Fruit fly (Drosophila melanogaster): Measurements from ENCODE around the gene Eip63F-1.

The Eip63F-1 gene

DNA sequence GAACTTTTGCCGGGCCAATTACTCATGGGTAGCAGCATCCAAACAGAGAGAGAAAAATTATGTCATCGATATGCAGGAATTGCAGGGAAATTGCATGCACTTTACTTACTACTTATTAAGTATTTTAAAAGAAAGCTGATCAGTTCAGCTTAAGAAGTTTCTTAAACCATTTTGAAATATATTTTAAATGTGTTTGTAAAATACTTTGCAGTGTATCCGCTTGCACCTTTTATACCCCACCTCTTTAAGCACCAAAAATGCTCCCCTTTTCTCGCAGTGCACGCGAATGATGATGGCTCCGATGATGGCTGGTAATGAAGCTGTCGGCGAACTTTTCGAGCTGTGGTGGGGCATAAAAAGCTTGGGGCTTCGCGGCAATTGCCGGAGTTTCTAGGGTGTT lies 17.1 kb upstream of the Eip63F-1 start, which contains the start of gene CG14984:
CG14984 (minus strand) TSS at position 83 of the 400 bp plus-strand sequence.
- TF ChIP-seq dac (GFP tag; optimal IDR thresholded peaks at IDR 0.05) (no peak), CG15336 (GFP tag; IDR thresholded peaks at IDR 0.05) (peak; percentile 75), CG7368 (GFP tag; optimal IDR thresholded peaks at IDR 0.05) (peak; percentile 84), esn (GFP tag; optimal IDR thresholded peaks at IDR 0.05) (peak; percentile 78), CG6854 (GFP tag; optimal IDR thresholded peaks at IDR 0.05) (no peak), CG6808 (GFP tag; optimal IDR thresholded peaks at IDR 0.05) (peak; percentile 89), CG10631 (GFP tag; optimal IDR thresholded peaks at IDR 0.05) (peak; percentile 71), Ets96B (tag; optimal IDR thresholded peaks at IDR 0.05) (peak; percentile 88), Sox102F (GFP tag; optimal IDR thresholded peaks at IDR 0.05) (peak; percentile 68), Eip93F (GFP tag; optimal IDR thresholded peaks at IDR 0.05) (no peak), CG4318 (GFP tag; optimal IDR thresholded peaks at IDR 0.05) (peak; percentile 37), CG3919 (GFP tag; optimal IDR thresholded peaks at IDR 0.05) (peak; percentile 90), CG10669 (GFP tag; optimal IDR thresholded peaks at IDR 0.05) (peak; percentile 90), CG3032 (tag; optimal IDR thresholded peaks at IDR 0.05) (peak; percentile 89), CG8632 (GFP tag; optimal IDR thresholded peaks at IDR 0.05) (peak; percentile 78), topi (GFP tag; optimal IDR thresholded peaks at IDR 0.05) (peak; percentile 88), vri (GFP tag; optimal IDR thresholded peaks at IDR 0.05) (peak; percentile 59), Ets21C (GFP tag; optimal IDR thresholded peaks at IDR 0.05) (peak; percentile 67), Sox14 (GFP tag; optimal IDR thresholded peaks at IDR 0.05) (peak; percentile 82), Lpt (GFP tag; optimal IDR thresholded peaks at IDR 0.05) (no peak), CG11294 (GFP tag; IDR thresholded peaks at IDR 0.05) (peak; percentile 55; the same call in 1 of the 2 replicates), CG11762 (GFP tag; optimal IDR thresholded peaks at IDR 0.05; ENCODE audit: insufficient read depth) (peak; percentile 76), OdsH (GFP tag; optimal IDR thresholded peaks at IDR 0.05) (peak; percentile 81), Sox15 (GFP tag; optimal IDR thresholded peaks at IDR 0.05) (peak; percentile 65), dsx (GFP tag; optimal IDR thresholded peaks at IDR 0.05; ENCODE audit: poor library complexity, severe bottlenecking) (peak; percentile 60), Blimp-1 (GFP tag; optimal IDR thresholded peaks at IDR 0.05) (peak; percentile 53), CG6276 (GFP tag; optimal IDR thresholded peaks at IDR 0.05) (peak; percentile 61), CG6163 (GFP tag; IDR thresholded peaks at IDR 0.05) (peak; percentile 91), CG1621 (tag; optimal IDR thresholded peaks at IDR 0.05) (peak; percentile 42), CG8319 (GFP tag; optimal IDR thresholded peaks at IDR 0.05) (peak; percentile 85), achi (GFP tag; optimal IDR thresholded peaks at IDR 0.05) (peak; percentile 79), CG31627 (GFP tag; optimal IDR thresholded peaks at IDR 0.05) (peak; percentile 82), eg (GFP tag; IDR thresholded peaks at IDR 0.05) (peak; percentile 81), svp (GFP tag) (peak; percentile 91), CG11902 (GFP tag; optimal IDR thresholded peaks at IDR 0.05) (peak; percentile 86), acj6 (GFP tag; optimal IDR thresholded peaks at IDR 0.05) (peak; percentile 84), CG8119 (GFP tag; IDR thresholded peaks at IDR 0.05) (peak; percentile 81), Eip75B (GFP tag; optimal IDR thresholded peaks at IDR 0.05) (peak; percentile 81), CG16779 (tag; optimal IDR thresholded peaks at IDR 0.05) (no peak), fd59A (GFP tag; optimal IDR thresholded peaks at IDR 0.05) (peak; percentile 73), net (GFP tag; optimal IDR thresholded peaks at IDR 0.05) (peak; percentile 70), fkh (GFP tag; optimal IDR thresholded peaks at IDR 0.05) (no peak), CG9139 (GFP tag; optimal IDR thresholded peaks at IDR 0.05) (peak; percentile 81), fd85E (GFP tag; optimal IDR thresholded peaks at IDR 0.05) (peak; percentile 16), pdm3 (GFP tag; optimal IDR thresholded peaks at IDR 0.05) (peak; percentile 77), Met (GFP tag; optimal IDR thresholded peaks at IDR 0.05) (peak; percentile 79), ss (GFP tag; optimal IDR thresholded peaks at IDR 0.05) (peak; percentile 66 to 74), Hr39 (GFP tag; optimal IDR thresholded peaks at IDR 0.05) (peak; percentile 75), Hr4 (GFP tag; optimal IDR thresholded peaks at IDR 0.05) (peak; percentile 59), Hr38 (GFP tag; optimal IDR thresholded peaks at IDR 0.05) (no peak), Gug (GFP tag; IDR thresholded peaks at IDR 0.05) (peak; percentile 72), cyc (GFP tag; optimal IDR thresholded peaks at IDR 0.05) (peak; percentile 88)

All from whole organism, prepupa.